Worm (Caenorhabditis elegans) whole organism, L2 larva: ENCODE measurements around the gene ima-1.

ENCODE experiments used
- R02D3.7 ChIP-seq: fragments of 150-350 bp; optimal IDR thresholded peaks from 2 replicates; lab custom pipeline; 2014; ENCODE audit warnings: missing biosample characterization, missing genetic modification characterization
- egl-27 ChIP-seq: sonication (generic microtip); optimal IDR thresholded peaks from 3 replicates; lab custom pipeline; 2017; ENCODE audit warnings: missing biosample characterization, missing genetic modification reagents, missing genetic modification characterization
- lin-13 ChIP-seq: fragments of 150-350 bp; optimal IDR thresholded peaks from 2 replicates; lab custom pipeline; 2014; ENCODE audit warnings: missing biosample characterization, missing genetic modification reagents, missing genetic modification characterization
- nhr-23 ChIP-seq: fragments of 150-350 bp; optimal IDR thresholded peaks from 2 replicates; lab custom pipeline; 2014; ENCODE audit warnings: missing biosample characterization, missing genetic modification reagents, missing genetic modification characterization
- zag-1 ChIP-seq: fragments of 150-350 bp; optimal IDR thresholded peaks from 2 replicates; lab custom pipeline; 2014; ENCODE audit warnings: missing biosample characterization, missing genetic modification characterization

ce11 chrV:11239187-11239725 is at the start of gene ima-1, which contains the start of gene dvc-1:
- TF ChIP-seq zag-1 (tag; lab: Kevin White, UChicago) = no peak
- TF ChIP-seq egl-27 (tag; lab: Kevin White, UChicago) = no peak
- peak; percentile 89 for TF ChIP-seq R02D3.7
- no peak for TF ChIP-seq nhr-23
- TF ChIP-seq lin-13 = no peak
